Fruit fly (Drosophila melanogaster) whole organism, embryonic: Measurements from ENCODE around the gene CG14402.
A peak's percentile ranks its signal among the peaks of the same experiment; 100 is the strongest.

Experiments used
- Bdp1 ChIP-seq: fragments of 200-800 bp; sonication (Bioruptor generic); optimal IDR thresholded peaks from 3 replicates; lab custom pipeline; 2016; ENCODE audit warnings: missing biosample characterization, missing genetic modification characterization
- Bteb2 ChIP-seq: fragments of 200-800 bp; sonication (Bioruptor generic); optimal IDR thresholded peaks from 2 replicates; lab custom pipeline; 2016; ENCODE audit warnings: missing biosample characterization, missing genetic modification characterization
- CG10431 ChIP-seq: fragments of 200-800 bp; sonication (Bioruptor generic); optimal IDR thresholded peaks from 3 replicates; lab custom pipeline; 2018; ENCODE audit warnings: missing biosample characterization, mild to moderate bottlenecking, missing genetic modification characterization
- CG10462 ChIP-seq: fragments of 200-800 bp; sonication (Bioruptor generic); optimal IDR thresholded peaks from 2 replicates; lab custom pipeline; 2016; ENCODE audit warnings: missing biosample characterization, missing genetic modification characterization
- CG10565 ChIP-seq: fragments of 200-800 bp; sonication (Bioruptor generic); optimal IDR thresholded peaks from 3 replicates; lab custom pipeline; 2016; ENCODE audit warnings: missing biosample characterization, mild to moderate bottlenecking, missing genetic modification characterization
- CG11085 ChIP-seq: fragments of 200-800 bp; sonication (Bioruptor generic); IDR thresholded peaks from 2 replicates; pipeline ENCODE4 v1.3.6; 2022; ENCODE audit warnings: missing biosample characterization, missing genetic modification characterization
- CG11398 ChIP-seq: fragments of 200-800 bp; sonication (Bioruptor generic); optimal IDR thresholded peaks from 2 replicates; lab custom pipeline; 2016; ENCODE audit warnings: missing biosample characterization, missing genetic modification characterization
- CG12391 ChIP-seq: fragments of 200-800 bp; sonication (Bioruptor generic); optimal IDR thresholded peaks from 3 replicates; lab custom pipeline; 2018; ENCODE audit warnings: missing biosample characterization, mild to moderate bottlenecking, missing genetic modification characterization, moderate library complexity
- CG12769 ChIP-seq: fragments of 200-800 bp; sonication (Bioruptor generic); optimal IDR thresholded peaks from 2 replicates; lab custom pipeline; 2019; ENCODE audit warnings: missing biosample characterization, mild to moderate bottlenecking, missing genetic modification characterization, moderate library complexity
- CG12942 ChIP-seq: fragments of 200-800 bp; sonication (Bioruptor generic); optimal IDR thresholded peaks from 3 replicates; lab custom pipeline; 2016; ENCODE audit warnings: missing biosample characterization, missing genetic modification characterization
- CG13296 ChIP-seq: fragments of 200-800 bp; sonication (Bioruptor generic); optimal IDR thresholded peaks from 3 replicates; lab custom pipeline; 2018; ENCODE audit warnings: missing biosample characterization, mild to moderate bottlenecking, missing genetic modification characterization
- CG14050 ChIP-seq: fragments of 200-800 bp; sonication (Bioruptor generic); IDR thresholded peaks from 3 replicates; pipeline ENCODE4 v1.3.6; 2022; ENCODE audit warnings: missing biosample characterization, missing genetic modification characterization
- CG14441 ChIP-seq: fragments of 200-800 bp; sonication (Bioruptor generic); IDR thresholded peaks from 2 replicates; pipeline ENCODE4 v1.3.6; 2022; ENCODE audit warnings: missing biosample characterization, missing genetic modification characterization
- CG16779 ChIP-seq: fragments of 200-800 bp; sonication (Bioruptor generic); IDR thresholded peaks from 2 replicates; pipeline ENCODE4 v1.3.6; 2022; ENCODE audit warnings: missing biosample characterization, missing genetic modification characterization
- CG2120 ChIP-seq: fragments of 200-800 bp; sonication (Bioruptor generic); optimal IDR thresholded peaks from 3 replicates; lab custom pipeline; 2016; ENCODE audit warnings: missing biosample characterization, missing genetic modification characterization
- CG3065 ChIP-seq: fragments of 200-800 bp; sonication (Bioruptor generic); optimal IDR thresholded peaks from 2 replicates; lab custom pipeline; 2016; ENCODE audit warnings: missing biosample characterization, missing genetic modification characterization
- CG31224 ChIP-seq: fragments of 200-800 bp; sonication (Bioruptor generic); IDR thresholded peaks from 2 replicates; pipeline ENCODE4 v1.3.6; 2022; ENCODE audit warnings: missing biosample characterization, missing genetic modification characterization
- CG34224 ChIP-seq: fragments of 200-800 bp; sonication (Bioruptor generic); IDR thresholded peaks from 3 replicates; pipeline ENCODE4 v1.3.6; 2022; ENCODE audit warnings: missing biosample characterization, missing genetic modification characterization; ENCODE audit not compliant: partially characterized antibody
- CG5953 ChIP-seq: fragments of 200-800 bp; sonication (Bioruptor generic); IDR thresholded peaks from 2 replicates; pipeline ENCODE4 v1.3.6; 2022; ENCODE audit warnings: missing biosample characterization, missing genetic modification characterization
- CG9609 ChIP-seq: fragments of 200-800 bp; sonication (Bioruptor generic); optimal IDR thresholded peaks from 3 replicates; lab custom pipeline; 2016; ENCODE audit warnings: missing biosample characterization, missing genetic modification characterization
- D19B ChIP-seq: fragments of 200-800 bp; sonication (Bioruptor generic); optimal IDR thresholded peaks from 2 replicates; lab custom pipeline; 2017; ENCODE audit warnings: missing biosample characterization, mild to moderate bottlenecking, missing genetic modification characterization
- Ets65A ChIP-seq: fragments of 200-800 bp; sonication (Bioruptor generic); peaks from one replicate; lab custom pipeline; 2016; ENCODE audit warnings: missing biosample characterization, missing genetic modification characterization
- Hr3 ChIP-seq: fragments of 200-800 bp; sonication (Bioruptor generic); optimal IDR thresholded peaks from 3 replicates; lab custom pipeline; 2016; ENCODE audit warnings: missing biosample characterization, missing genetic modification characterization
- Med ChIP-seq: fragments of 200-800 bp; sonication (Bioruptor generic); peaks from one replicate; lab custom pipeline; 2016; ENCODE audit warnings: missing biosample characterization, missing genetic modification characterization, mild to moderate bottlenecking, inconsistent platforms, moderate library complexity
- NC2β ChIP-seq: fragments of 200-800 bp; sonication (Bioruptor generic); optimal IDR thresholded peaks from 2 replicates; lab custom pipeline; 2016; ENCODE audit warnings: missing biosample characterization, missing genetic modification characterization
- Sox102F ChIP-seq: fragments of 200-800 bp; sonication (Bioruptor generic); optimal IDR thresholded peaks from 2 replicates; lab custom pipeline; 2018; ENCODE audit warnings: missing biosample characterization, mild to moderate bottlenecking, missing genetic modification characterization, moderate library complexity
- Trl ChIP-seq, 3 experiments: fragments of >200 bp in 2 of 3; fragments of 200-800 bp in 1 of 3; sonication (Bioruptor generic) in 1 of 3; optimal IDR thresholded peaks; 2 replicates in 1 of 3; 3 replicates in 2 of 3; lab custom pipeline; 2016 to 2017; ENCODE audit warnings: missing biosample characterization in 1 of 3, missing genetic modification characterization in 1 of 3
- Usf ChIP-seq: fragments of 200-800 bp; sonication (Bioruptor generic); optimal IDR thresholded peaks from 2 replicates; lab custom pipeline; 2017; ENCODE audit warnings: missing genotype, missing biosample characterization, missing genetic modification characterization
- Vsx1 ChIP-seq: fragments of 200-800 bp; sonication (Bioruptor generic); optimal IDR thresholded peaks from 2 replicates; lab custom pipeline; 2017; ENCODE audit warnings: missing biosample characterization, mild to moderate bottlenecking, missing genetic modification characterization, missing genetic modification reagents
- aop ChIP-seq: fragments of 200-800 bp; sonication (Bioruptor generic); IDR thresholded peaks from 2 replicates; pipeline ENCODE4 v1.3.6; 2022; ENCODE audit warnings: missing biosample characterization, missing genetic modification characterization
- bowl ChIP-seq: fragments of 200-800 bp; sonication (Bioruptor generic); IDR thresholded peaks from 2 replicates; pipeline ENCODE4 v1.3.6; 2022; ENCODE audit warnings: missing biosample characterization, missing genetic modification characterization
- br ChIP-seq: fragments of >200 bp; optimal IDR thresholded peaks from 2 replicates; lab custom pipeline; 2017
- corto ChIP-seq: fragments of 200-800 bp; sonication (Bioruptor generic); optimal IDR thresholded peaks from 2 replicates; lab custom pipeline; 2016; ENCODE audit warnings: missing biosample characterization, mild to moderate bottlenecking, missing genetic modification characterization, moderate library complexity
- dati ChIP-seq: fragments of 200-800 bp; sonication (Bioruptor generic); IDR thresholded peaks from 2 replicates; pipeline ENCODE4 v1.3.6; 2022; ENCODE audit warnings: missing biosample characterization, missing genetic modification characterization
- hb ChIP-seq: fragments of 200-800 bp; sonication (Bioruptor generic); IDR thresholded peaks from 3 replicates; pipeline ENCODE4 v1.3.6; 2022; ENCODE audit warnings: missing biosample characterization, missing genetic modification characterization; ENCODE audit not compliant: partially characterized antibody
- hth ChIP-seq: fragments of >200 bp; optimal IDR thresholded peaks from 2 replicates; lab custom pipeline; 2017; ENCODE audit warnings: inconsistent platforms
- insv ChIP-seq, 2 experiments: fragments of 200-800 bp; sonication (Bioruptor generic); optimal IDR thresholded peaks; 3 replicates each; lab custom pipeline; 2016 to 2018; ENCODE audit warnings: missing biosample characterization in 2 of 2, missing genetic modification characterization in 2 of 2
- jumu ChIP-seq: fragments of 200-800 bp; sonication (Bioruptor generic); optimal IDR thresholded peaks from 3 replicates; lab custom pipeline; 2016; ENCODE audit warnings: missing biosample characterization, missing genetic modification characterization
- nau ChIP-seq: fragments of 200-800 bp; sonication (Bioruptor generic); optimal IDR thresholded peaks from 3 replicates; lab custom pipeline; 2017; ENCODE audit warnings: missing biosample characterization, mild to moderate bottlenecking, missing genetic modification characterization, missing genetic modification reagents
- org-1 ChIP-seq: fragments of 200-800 bp; sonication (Bioruptor generic); optimal IDR thresholded peaks from 2 replicates; lab custom pipeline; 2017; ENCODE audit warnings: missing biosample characterization, missing genetic modification characterization
- prd ChIP-seq, 3 experiments: fragments of >200 bp in 2 of 3; fragments of 200-800 bp in 1 of 3; sonication (Bioruptor generic) in 1 of 3; optimal IDR thresholded peaks in 2 of 3; IDR thresholded peaks in 1 of 3; 2 replicates in 2 of 3; 3 replicates in 1 of 3; pipeline versions ENCODE4 v1.3.6 to Lab custom; 2017 to 2022; ENCODE audit warnings: missing biosample characterization in 1 of 3, missing genetic modification characterization in 1 of 3
- pzg ChIP-seq: fragments of 200-800 bp; sonication (Bioruptor generic); optimal IDR thresholded peaks from 3 replicates; lab custom pipeline; 2018; ENCODE audit warnings: missing biosample characterization, mild to moderate bottlenecking, missing genetic modification characterization, moderate library complexity
- repo ChIP-seq: fragments of 200-800 bp; sonication (Bioruptor generic); optimal IDR thresholded peaks from 2 replicates; lab custom pipeline; 2016; ENCODE audit warnings: missing biosample characterization, missing genetic modification characterization
- row ChIP-seq: fragments of 200-800 bp; sonication (Bioruptor generic); IDR thresholded peaks from 3 replicates; pipeline ENCODE4 v1.3.6; 2022; ENCODE audit warnings: missing biosample characterization, missing genetic modification characterization
- salm ChIP-seq: fragments of 200-800 bp; sonication (Bioruptor generic); optimal IDR thresholded peaks from 2 replicates; lab custom pipeline; 2018; ENCODE audit warnings: missing biosample characterization, mild to moderate bottlenecking, missing genetic modification characterization
- so ChIP-seq: fragments of 200-800 bp; sonication (Bioruptor generic); IDR thresholded peaks from 3 replicates; pipeline ENCODE4 v1.3.6; 2022; ENCODE audit warnings: missing biosample characterization, missing genetic modification characterization
- sqz ChIP-seq: fragments of 200-800 bp; sonication (Bioruptor generic); optimal IDR thresholded peaks from 3 replicates; lab custom pipeline; 2018; ENCODE audit warnings: missing biosample characterization, mild to moderate bottlenecking, missing genetic modification characterization
- sr ChIP-seq: fragments of 200-800 bp; sonication (Bioruptor generic); IDR thresholded peaks from 3 replicates; pipeline ENCODE4 v1.3.6; 2022; ENCODE audit warnings: missing biosample characterization, missing genetic modification characterization
- trh ChIP-seq: fragments of 200-800 bp; sonication (Bioruptor generic); optimal IDR thresholded peaks from 2 replicates; lab custom pipeline; 2016; ENCODE audit warnings: missing biosample characterization, missing genetic modification characterization
- z ChIP-seq: fragments of 200-800 bp; sonication (Bioruptor generic); IDR thresholded peaks from 3 replicates; pipeline ENCODE4 v1.3.6; 2022; ENCODE audit warnings: missing biosample characterization, missing genetic modification characterization

CG14402 gene

dm6 chr2L:20864764-20865265 lies 15.7 kb downstream of the CG14402 start, which contains the start of gene CG9338 (continued):
- TF ChIP-seq org-1 (GFP tag; lab: Kevin White, UChicago) (peak; percentile 82), repo (peak; percentile 76), Hr3 (GFP tag; lab: Kevin White, UChicago) (peak; percentile 73), CG16779 (GFP tag; lab: Robert Waterston, UW) (peak; percentile 82), insv (GFP tag; optimal IDR thresholded peaks at IDR 0.05; lab: Kevin White, UChicago) (peak in 1 of 2 experiments; percentile 24), bowl (peak; percentile 31; the same call in 1 of the 2 replicates), Sox102F (peak; percentile 79), CG12391 (tag; lab: Kevin White, UChicago) (no peak), sqz (GFP tag; lab: Kevin White, UChicago) (peak; percentile 95), CG3065 (GFP tag; lab: Kevin White, UChicago) (no peak), CG5953 (GFP tag; lab: Robert Waterston, UW) (peak; percentile 21; the same call in 1 of the 2 replicates), dati (GFP tag; lab: Robert Waterston, UW) (peak; percentile 34; the same call in 1 of the 2 replicates), nau (GFP tag; lab: Kevin White, UChicago) (peak; percentile 96), corto (GFP tag; lab: Kevin White, UChicago) (peak; percentile 76), CG12769 (tag; lab: Kevin White, UChicago) (peak; percentile 76), hb (GFP tag; lab: Robert Waterston, UW) (no peak), prd (optimal IDR thresholded peaks at IDR 0.05; lab: Kevin White, UChicago) (no peak), prd (GFP tag; IDR thresholded peaks at IDR 0.05; lab: Robert Waterston, UW) (peak; percentile 94)

- TF ChIP-seq CG31224 = 0 out of 2 replicates have a peak, but pooled peaks have one; percentile 6
- no peak for TF ChIP-seq trh (GFP tag; lab: Kevin White, UChicago)
- no peak for TF ChIP-seq CG14441
- no peak for TF ChIP-seq CG11398 (GFP tag; lab: Kevin White, UChicago)
- TF ChIP-seq CG11085 (GFP tag; lab: Robert Waterston, UW) = no peak
- no peak for TF ChIP-seq so (GFP tag; lab: Robert Waterston, UW)
- TF ChIP-seq CG2120 (GFP tag; lab: Kevin White, UChicago) = no peak
- no peak for TF ChIP-seq row (GFP tag; lab: Robert Waterston, UW)
- no peak for TF ChIP-seq CG9609 (GFP tag; lab: Kevin White, UChicago)
- TF ChIP-seq z (GFP tag; lab: Robert Waterston, UW) = 0 out of 3 replicates have a peak, but pooled peaks have one; percentile 42
- TF ChIP-seq aop (GFP tag; lab: Robert Waterston, UW) = no peak
- no peak for TF ChIP-seq hth (lab: Kevin White, UChicago)
- peak; percentile 8 to 41 for TF ChIP-seq Trl (optimal IDR thresholded peaks at IDR 0.05; lab: Kevin White, UChicago)
- no peak for TF ChIP-seq Trl (GFP tag; optimal IDR thresholded peaks at IDR 0.05; lab: Kevin White, UChicago)
- no peak for TF ChIP-seq pzg
- TF ChIP-seq salm (tag; lab: Kevin White, UChicago) = no peak
- TF ChIP-seq Vsx1 = no peak
- peak; percentile 39 for TF ChIP-seq Med
- TF ChIP-seq CG10431 (GFP tag; lab: Kevin White, UChicago) = no peak
- peak; percentile 73 for TF ChIP-seq Ets65A
- TF ChIP-seq Bteb2 (GFP tag; lab: Kevin White, UChicago) = no peak
- no peak for TF ChIP-seq CG10565 (GFP tag; lab: Kevin White, UChicago)
- no peak for TF ChIP-seq NC2β (GFP tag; lab: Kevin White, UChicago)
- TF ChIP-seq D19B (GFP tag; lab: Kevin White, UChicago) = no peak
- no peak for TF ChIP-seq sr (GFP tag; lab: Robert Waterston, UW)
- no peak for TF ChIP-seq CG12942 (GFP tag; lab: Kevin White, UChicago)
- no peak for TF ChIP-seq CG10462
- TF ChIP-seq Usf (GFP tag; lab: Kevin White, UChicago) = no peak
- TF ChIP-seq Bdp1 (GFP tag; lab: Kevin White, UChicago) = no peak
- TF ChIP-seq br (lab: Kevin White, UChicago) = no peak
- no peak for TF ChIP-seq CG14050 (GFP tag; lab: Robert Waterston, UW)
- no peak for TF ChIP-seq jumu
- TF ChIP-seq CG34224 (GFP tag; lab: Robert Waterston, UW) = 0 out of 3 replicates have a peak, but pooled peaks have one; percentile 11
- TF ChIP-seq CG13296 (GFP tag; lab: Kevin White, UChicago) = no peak
These were observed 18.3 kb downstream of the CG14402 start, which contains the start of gene CG31675 for dm6 chr2L:20867381-20867780. Gene CG31675 (plus strand): TSS chr2L:20867755.
